Fruit fly (Drosophila melanogaster) Kc167 (cell line): ENCODE data around the gene Rel.

Source experiments
- Myc ChIP-seq: fragments of >200 bp; optimal IDR thresholded peaks from 2 replicates; lab custom pipeline; 2017; ENCODE audit warnings: missing external identifiers
- Sin3A ChIP-seq: fragments of >200 bp; optimal IDR thresholded peaks from 2 replicates; lab custom pipeline; 2018; ENCODE audit warnings: missing external identifiers
- h ChIP-seq: fragments of >200 bp; optimal IDR thresholded peaks from 3 replicates; lab custom pipeline; 2018; ENCODE audit warnings: missing external identifiers
- insv ChIP-seq: fragments of >200 bp; optimal IDR thresholded peaks from 3 replicates; lab custom pipeline; 2018; ENCODE audit warnings: missing external identifiers
- psq ChIP-seq: fragments of >200 bp; optimal IDR thresholded peaks from 2 replicates; lab custom pipeline; 2017; ENCODE audit warnings: missing external identifiers
- ttk ChIP-seq: sonication (Bioruptor generic); optimal IDR thresholded peaks from 2 replicates; lab custom pipeline; 2017; ENCODE audit warnings: missing external identifiers

dm6 chr3R:9019689-9020138, 28.1 kb downstream of the Rel start, which contains the start of gene tgo:
- TF ChIP-seq psq (lab: Kevin White, UChicago): no peak
- no peak for TF ChIP-seq insv (lab: Kevin White, UChicago)
- no peak for TF ChIP-seq h (lab: Kevin White, UChicago)
- no peak for TF ChIP-seq Myc (lab: Kevin White, UChicago)
- no peak for TF ChIP-seq Sin3A (lab: Kevin White, UChicago)
- TF ChIP-seq ttk (lab: Kevin White, UChicago): no peak
